Worm (Caenorhabditis elegans): ENCODE measurements around the gene T08B1.1.

ce11 chrV:1937963-1938362 lies 48.9 kb downstream of the T08B1.1 start, which contains the start of gene glb-25:
- TF ChIP-seq elt-3 (tag; optimal IDR thresholded peaks at IDR 0.05) (no peak), nhr-237 (tag; optimal IDR thresholded peaks at IDR 0.05) (no peak), R02D3.7 (tag; optimal IDR thresholded peaks at IDR 0.05) (no peak), snpc-4 (tag; optimal IDR thresholded peaks at IDR 0.05) (no peak), daf-12 (tag; optimal IDR thresholded peaks at IDR 0.05) (no peak), ztf-4 (tag; optimal IDR thresholded peaks at IDR 0.05) (no peak), zag-1 (tag; optimal IDR thresholded peaks at IDR 0.05) (no peak), ztf-11 (tag; optimal IDR thresholded peaks at IDR 0.05) (no peak), egl-5 (tag; optimal IDR thresholded peaks at IDR 0.05) (no peak)
